Worm (Caenorhabditis elegans) whole organism, early embryonic: ENCODE measurements around the gene C03H5.6.
A peak's percentile ranks its signal among the peaks of the same experiment; 100 is the strongest.

Source experiments
- B0310.2 ChIP-seq: sonication (generic microtip); optimal IDR thresholded peaks from 2 replicates; lab custom pipeline; 2016; ENCODE audit warnings: mild to moderate bottlenecking, missing genetic modification characterization, missing compliant biosample characterization
- F13C5.2 ChIP-seq: sonication (generic microtip); optimal IDR thresholded peaks from 2 replicates; lab custom pipeline; 2017; ENCODE audit warnings: mild to moderate bottlenecking, missing genetic modification characterization, inconsistent platforms, missing compliant biosample characterization
- aly-1 ChIP-seq: sonication (generic microtip); optimal IDR thresholded peaks from 2 replicates; lab custom pipeline; 2016; ENCODE audit warnings: missing genetic modification characterization, missing compliant biosample characterization
- ama-1 ChIP-seq: fragments of 150-350 bp; optimal IDR thresholded peaks from 2 replicates; lab custom pipeline; 2014
- ceh-13 ChIP-seq: fragments of 200-800 bp; sonication (Bioruptor generic); optimal IDR thresholded peaks from 2 replicates; lab custom pipeline; 2018; ENCODE audit warnings: mild to moderate bottlenecking, missing genetic modification characterization, missing compliant biosample characterization
- ceh-36 ChIP-seq: sonication (generic microtip); optimal IDR thresholded peaks from 2 replicates; lab custom pipeline; 2016; ENCODE audit warnings: missing genetic modification characterization, inconsistent platforms, missing compliant biosample characterization
- ets-7 ChIP-seq: sonication (generic microtip); optimal IDR thresholded peaks from 2 replicates; lab custom pipeline; 2016; ENCODE audit warnings: missing genotype, missing genetic modification characterization, missing compliant biosample characterization
- flt-1 ChIP-seq: fragments of 200-800 bp; sonication (Bioruptor generic); IDR thresholded peaks from 2 replicates; pipeline ENCODE4 v1.3.6; 2022; ENCODE audit warnings: missing genetic modification characterization, missing compliant biosample characterization
- hmbx-1 ChIP-seq: sonication (generic microtip); optimal IDR thresholded peaks from 2 replicates; lab custom pipeline; 2016; ENCODE audit warnings: mild to moderate bottlenecking, missing genetic modification characterization, missing compliant biosample characterization
- hmg-4 ChIP-seq: fragments of 200-800 bp; sonication (Bioruptor generic); optimal IDR thresholded peaks from 2 replicates; lab custom pipeline; 2018; ENCODE audit warnings: mild to moderate bottlenecking, missing genetic modification characterization, missing compliant biosample characterization
- hnd-1 ChIP-seq: sonication (generic microtip); optimal IDR thresholded peaks from 2 replicates; lab custom pipeline; 2016; ENCODE audit warnings: missing genetic modification characterization, missing compliant biosample characterization
- pes-1 ChIP-seq: fragments of 200-800 bp; sonication (Bioruptor generic); IDR thresholded peaks from 2 replicates; pipeline ENCODE4 v1.3.6; 2022; ENCODE audit warnings: missing genetic modification reagents, missing genetic modification characterization, missing compliant biosample characterization
- scrt-1 ChIP-seq: fragments of 200-800 bp; sonication (Bioruptor generic); IDR thresholded peaks from 2 replicates; pipeline ENCODE4 v1.3.6; 2022; ENCODE audit warnings: missing genetic modification characterization, missing compliant biosample characterization
- sea-1 ChIP-seq: fragments of 200-800 bp; sonication (Bioruptor generic); conservative IDR thresholded peaks from 2 replicates; pipeline ENCODE4 v1.3.6; 2022; ENCODE audit warnings: missing genetic modification characterization, missing compliant biosample characterization
- tbx-11 ChIP-seq: fragments of 200-800 bp; sonication (Bioruptor generic); IDR thresholded peaks from 2 replicates; pipeline ENCODE4 v1.3.6; 2022; ENCODE audit warnings: missing genetic modification characterization, missing compliant biosample characterization
- tbx-37 ChIP-seq: fragments of 200-800 bp; sonication (Bioruptor generic); conservative IDR thresholded peaks from 2 replicates; pipeline ENCODE4 v1.3.6; 2022; ENCODE audit warnings: missing genetic modification reagents, missing genetic modification characterization, missing compliant biosample characterization
- tra-4 ChIP-seq: sonication (generic microtip); optimal IDR thresholded peaks from 2 replicates; lab custom pipeline; 2017; ENCODE audit warnings: missing genetic modification characterization, missing compliant biosample characterization

The C03H5.6 gene

DNA sequence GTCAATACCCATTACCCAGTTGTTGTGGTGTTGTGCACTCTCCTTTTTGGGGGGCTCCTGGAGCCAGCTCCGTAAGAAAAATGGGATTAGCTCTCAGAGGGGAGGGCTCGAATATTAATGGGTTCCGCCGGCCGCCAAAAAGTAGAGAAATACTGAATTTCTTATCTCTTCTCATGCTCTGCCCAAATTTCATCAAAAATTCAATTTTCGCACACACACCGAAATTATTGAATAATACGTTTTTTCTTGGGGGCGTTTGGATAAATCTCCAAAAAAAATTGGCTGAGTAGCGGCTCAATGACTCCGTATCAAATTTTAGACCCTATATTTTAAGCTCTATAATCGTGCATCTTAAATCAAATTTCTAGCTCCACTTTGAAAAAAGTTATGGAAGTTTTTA, 946 bp upstream of the C03H5.6 start:
- TF ChIP-seq ceh-36 (tag; lab: Kevin White, UChicago), result no peak
- no peak for TF ChIP-seq hmg-4 (GFP tag; lab: Kevin White, UChicago)
- no peak for TF ChIP-seq B0310.2 (tag; lab: Kevin White, UChicago)
- TF ChIP-seq ama-1 (lab: Kevin White, UChicago), result no peak
- no peak for TF ChIP-seq tbx-37 (GFP tag; lab: Robert Waterston, UW)
- TF ChIP-seq hnd-1 (tag; lab: Kevin White, UChicago), result no peak
- no peak for TF ChIP-seq pes-1 (GFP tag; lab: Robert Waterston, UW)
- TF ChIP-seq hmbx-1 (tag; lab: Kevin White, UChicago), result no peak
- no peak for TF ChIP-seq F13C5.2
- no peak for TF ChIP-seq tbx-11 (GFP tag; lab: Robert Waterston, UW)
- no peak for TF ChIP-seq flt-1 (GFP tag; lab: Robert Waterston, UW)
- TF ChIP-seq scrt-1 (GFP tag; lab: Robert Waterston, UW), result no peak
- TF ChIP-seq ceh-13 (GFP tag; lab: Kevin White, UChicago), result no peak
- TF ChIP-seq tra-4 (tag; lab: Kevin White, UChicago), result no peak
- no peak for TF ChIP-seq sea-1

DNA sequence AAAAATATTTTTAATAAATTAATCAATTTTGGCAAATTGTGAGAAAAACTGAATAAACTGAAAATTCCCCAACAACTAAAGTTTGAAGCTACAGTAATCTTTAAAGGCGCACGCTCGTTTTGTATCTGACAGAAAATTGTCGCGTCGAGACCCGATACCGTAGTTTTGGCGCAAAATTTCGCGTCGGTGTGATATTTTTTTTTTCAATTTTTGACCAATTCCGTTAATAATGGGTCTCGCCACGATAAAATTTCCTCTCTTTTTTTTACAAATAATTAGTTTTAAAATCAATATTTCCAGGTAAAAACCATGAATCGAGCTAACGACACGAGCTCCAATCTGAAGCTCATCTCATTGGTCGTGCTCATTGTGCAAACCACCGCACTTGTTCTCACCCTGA, 10.7 kb downstream of the C03H5.6 start, which contains the start of gene nstp-4:
Gene nstp-4, plus strand, starts transcription at position 301 of the 400 bp plus-strand sequence.
- TF ChIP-seq ceh-13 (GFP tag; lab: Kevin White, UChicago) (no peak), tbx-11 (GFP tag; lab: Robert Waterston, UW) (no peak), ceh-36 (tag; lab: Kevin White, UChicago) (no peak), tbx-37 (GFP tag; lab: Robert Waterston, UW) (no peak), pes-1 (GFP tag; lab: Robert Waterston, UW) (no peak), B0310.2 (tag; lab: Kevin White, UChicago) (no peak), hmg-4 (GFP tag; lab: Kevin White, UChicago) (no peak)

DNA sequence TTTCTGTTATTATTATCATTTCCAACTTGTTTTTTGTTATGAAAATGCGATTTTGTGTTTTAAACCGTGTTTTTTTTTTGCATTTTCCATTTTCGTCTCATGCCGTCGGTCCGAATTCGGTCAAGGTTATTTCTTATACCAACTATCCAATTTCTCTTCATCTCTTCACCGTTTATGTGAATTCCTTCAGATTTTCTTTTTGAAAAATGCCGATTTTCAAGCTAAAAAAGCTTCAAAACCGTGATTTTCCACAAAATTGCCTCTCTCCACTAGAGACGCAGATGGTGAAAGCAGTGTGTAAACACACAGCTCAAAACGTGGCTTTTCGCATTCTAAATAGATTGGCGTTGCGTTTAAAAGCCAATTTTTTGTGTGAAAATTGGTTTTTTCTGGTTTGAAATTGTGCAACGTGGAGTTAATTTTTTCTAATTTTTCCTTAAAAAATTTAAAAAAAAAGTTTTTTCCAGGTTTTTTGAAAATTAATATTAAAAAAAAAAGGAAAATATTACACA, 11.3 kb downstream of the C03H5.6 start:
- TF ChIP-seq F13C5.2 (no peak), hmbx-1 (tag; lab: Kevin White, UChicago) (no peak), tra-4 (tag; lab: Kevin White, UChicago) (no peak), pes-1 (GFP tag; lab: Robert Waterston, UW) (no peak)

DNA sequence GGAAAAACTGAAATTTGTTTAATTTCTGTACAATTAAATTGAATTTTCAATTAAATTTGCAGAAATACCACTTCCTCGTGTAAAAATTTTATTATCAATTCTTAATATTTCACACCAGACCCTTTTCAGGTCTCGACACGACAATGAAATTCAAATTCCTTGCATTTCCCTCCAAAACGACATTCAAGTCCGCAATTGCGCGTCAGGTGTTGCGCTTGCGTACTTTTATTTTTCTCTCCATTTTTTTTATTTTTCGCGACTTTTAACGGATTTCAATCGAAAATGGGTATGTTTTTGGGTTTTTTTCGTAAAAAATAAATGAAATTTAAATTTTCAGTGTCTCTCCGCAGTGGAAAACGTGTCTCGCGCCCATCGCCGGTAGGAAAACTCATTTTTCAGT, 13.3 kb downstream of the C03H5.6 start, which contains the start of gene C03H5.3:
Gene C03H5.3, plus strand, starts transcription at position 132 of the 400 bp plus-strand sequence.
- no peak for TF ChIP-seq aly-1
- no peak for TF ChIP-seq scrt-1 (GFP tag; lab: Robert Waterston, UW)
- peak; percentile 84 for TF ChIP-seq F13C5.2
- TF ChIP-seq pes-1 (GFP tag; lab: Robert Waterston, UW), result no peak
- TF ChIP-seq tbx-11 (GFP tag; lab: Robert Waterston, UW), result 0 out of 2 replicates have a peak, but pooled peaks have one; percentile 23
- no peak for TF ChIP-seq ets-7 (tag; lab: Kevin White, UChicago)
- peak; percentile 4 for TF ChIP-seq hmbx-1 (tag; lab: Kevin White, UChicago)

DNA sequence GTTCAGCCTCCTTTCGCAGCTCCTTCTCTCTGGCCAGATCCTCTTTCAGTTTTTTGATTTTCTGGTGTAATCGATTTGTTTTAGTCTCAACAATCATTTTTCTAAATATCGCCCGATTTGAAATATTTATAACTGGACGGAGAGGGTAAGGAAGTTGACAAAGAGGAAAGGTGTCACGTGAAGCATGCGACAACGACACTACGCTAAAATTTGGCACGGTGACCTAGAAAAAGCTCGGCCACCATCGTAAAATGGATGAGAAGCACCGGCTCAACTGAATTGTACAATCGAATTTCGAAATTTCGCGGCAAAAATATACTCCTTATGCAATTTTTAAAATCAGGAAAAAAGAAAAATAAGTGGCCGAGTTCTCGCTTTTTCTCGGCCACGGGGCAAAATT, 14.0 kb downstream of the C03H5.6 start, which contains the start of gene C03H5.5:
Gene C03H5.5, minus strand, starts transcription at position 101 of the 400 bp plus-strand sequence.
- TF ChIP-seq hmg-4 (GFP tag; lab: Kevin White, UChicago), result no peak
- TF ChIP-seq sea-1, result no peak
- TF ChIP-seq ama-1 (lab: Kevin White, UChicago), result no peak
- no peak for TF ChIP-seq B0310.2 (tag; lab: Kevin White, UChicago)
- TF ChIP-seq pes-1 (GFP tag; lab: Robert Waterston, UW), result no peak
- TF ChIP-seq hnd-1 (tag; lab: Kevin White, UChicago), result no peak
- no peak for TF ChIP-seq hmbx-1 (tag; lab: Kevin White, UChicago)

DNA sequence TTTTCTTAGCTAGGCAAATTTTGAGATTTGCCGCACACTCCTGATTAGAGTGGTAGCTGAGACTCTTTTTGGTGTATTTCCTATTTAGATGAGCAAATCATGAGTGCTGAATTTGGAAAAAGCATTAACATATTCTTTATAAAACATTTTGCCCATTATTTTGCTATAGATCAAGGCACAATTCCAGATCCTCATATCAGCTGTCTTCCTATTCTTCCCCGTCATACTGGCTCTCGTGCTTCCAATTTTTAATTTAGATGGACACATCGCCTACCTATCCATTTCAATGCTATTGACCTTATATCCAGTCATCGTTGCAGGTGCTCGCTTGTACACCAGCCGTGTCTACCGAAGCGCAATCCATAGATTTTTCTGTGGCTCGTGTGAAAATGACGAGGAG, 19.3 kb downstream of the C03H5.6 start, which contains the start of gene C03H5.7:
Gene C03H5.7, plus strand, starts transcription at position 301 of the 400 bp plus-strand sequence.
- TF ChIP-seq tra-4 (tag; lab: Kevin White, UChicago) (no peak), ama-1 (lab: Kevin White, UChicago) (no peak), sea-1 (no peak), hmg-4 (GFP tag; lab: Kevin White, UChicago) (no peak), pes-1 (GFP tag; lab: Robert Waterston, UW) (no peak)

DNA sequence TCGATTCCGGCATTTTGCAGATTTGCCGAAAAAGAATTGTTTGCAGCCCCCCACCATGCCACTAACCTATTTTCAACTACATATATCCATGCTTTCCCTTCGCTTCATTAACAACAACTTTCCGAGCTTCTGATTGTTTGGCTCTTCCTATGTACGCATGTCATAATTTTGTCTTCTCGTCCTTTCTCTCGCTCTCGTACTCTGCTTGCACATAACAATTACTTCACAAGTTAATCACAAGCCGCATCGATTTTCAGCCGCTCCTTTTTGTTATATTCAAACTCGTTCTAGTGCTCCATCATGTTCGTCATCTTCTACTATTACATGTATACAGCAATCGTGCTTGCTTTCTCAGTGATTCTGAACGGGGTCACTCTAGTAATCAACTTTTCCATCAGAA, 20.9 kb downstream of the C03H5.6 start, which contains the start of gene C03H5.9:
Gene C03H5.9, plus strand, starts transcription at position 301 of the 400 bp plus-strand sequence.
- no peak for TF ChIP-seq tra-4 (tag; lab: Kevin White, UChicago)
- TF ChIP-seq ceh-36 (tag; lab: Kevin White, UChicago), result no peak
- TF ChIP-seq hmg-4 (GFP tag; lab: Kevin White, UChicago), result no peak
- no peak for TF ChIP-seq pes-1 (GFP tag; lab: Robert Waterston, UW)
- no peak for TF ChIP-seq sea-1
- no peak for TF ChIP-seq hmbx-1 (tag; lab: Kevin White, UChicago)
- no peak for TF ChIP-seq ets-7 (tag; lab: Kevin White, UChicago)
- TF ChIP-seq ama-1 (lab: Kevin White, UChicago), result no peak
- no peak for TF ChIP-seq aly-1
- TF ChIP-seq F13C5.2, result no peak
- no peak for TF ChIP-seq ceh-13 (GFP tag; lab: Kevin White, UChicago)
- TF ChIP-seq scrt-1 (GFP tag; lab: Robert Waterston, UW), result no peak
- no peak for TF ChIP-seq flt-1 (GFP tag; lab: Robert Waterston, UW)
- no peak for TF ChIP-seq hnd-1 (tag; lab: Kevin White, UChicago)
- no peak for TF ChIP-seq tbx-37 (GFP tag; lab: Robert Waterston, UW)
- no peak for TF ChIP-seq B0310.2 (tag; lab: Kevin White, UChicago)
- no peak for TF ChIP-seq tbx-11 (GFP tag; lab: Robert Waterston, UW)
